Worm (Caenorhabditis elegans) whole organism, L3 larva: ENCODE measurements around the gene srh-145.

Experiments
- R02D3.7 ChIP-seq: fragments of 150-350 bp; optimal IDR thresholded peaks from 2 replicates; lab custom pipeline; 2014; ENCODE audit warnings: missing biosample characterization, missing genetic modification characterization
- ZK546.5 ChIP-seq: sonication (generic microtip); optimal IDR thresholded peaks from 2 replicates; lab custom pipeline; 2017; ENCODE audit warnings: missing biosample characterization, missing genetic modification characterization
- aly-2 ChIP-seq: fragments of 150-350 bp; optimal IDR thresholded peaks from 2 replicates; lab custom pipeline; 2014; ENCODE audit warnings: missing biosample characterization, missing genetic modification characterization
- ceh-16 ChIP-seq: sonication (generic microtip); optimal IDR thresholded peaks from 2 replicates; lab custom pipeline; 2017; ENCODE audit warnings: missing biosample characterization, missing genetic modification characterization
- ceh-28 ChIP-seq: fragments of 150-350 bp; optimal IDR thresholded peaks from 2 replicates; lab custom pipeline; 2014; ENCODE audit warnings: missing biosample characterization, missing genetic modification reagents, missing genetic modification characterization
- ceh-82 ChIP-seq: fragments of 150-350 bp; optimal IDR thresholded peaks from 2 replicates; lab custom pipeline; 2014; ENCODE audit warnings: missing biosample characterization, missing genetic modification characterization
- ceh-9 ChIP-seq: sonication (generic microtip); optimal IDR thresholded peaks from 2 replicates; lab custom pipeline; 2018; ENCODE audit warnings: missing biosample characterization, missing genetic modification characterization
- daf-12 ChIP-seq: fragments of 150-350 bp; optimal IDR thresholded peaks from 2 replicates; lab custom pipeline; 2014; ENCODE audit warnings: missing biosample characterization, missing genetic modification reagents, missing genetic modification characterization
- egl-27 ChIP-seq: sonication (generic microtip); optimal IDR thresholded peaks from 4 replicates; lab custom pipeline; 2017; ENCODE audit warnings: missing biosample characterization, missing genetic modification reagents, missing genetic modification characterization
- egl-5 ChIP-seq: fragments of 150-350 bp; optimal IDR thresholded peaks from 2 replicates; lab custom pipeline; 2017; ENCODE audit warnings: missing biosample characterization, missing genetic modification reagents, missing genetic modification characterization, inconsistent platforms
- elt-1 ChIP-seq: fragments of 150-350 bp; optimal IDR thresholded peaks from 2 replicates; lab custom pipeline; 2014; ENCODE audit warnings: missing biosample characterization, missing genetic modification characterization
- elt-2 ChIP-seq: sonication (generic microtip); optimal IDR thresholded peaks from 2 replicates; lab custom pipeline; 2016; ENCODE audit warnings: missing genetic modification reagents, mild to moderate bottlenecking, missing genetic modification characterization, missing compliant biosample characterization
- eor-1 ChIP-seq, 2 experiments: fragments of 150-350 bp; optimal IDR thresholded peaks; 2 replicates each; lab custom pipeline; 2014 to 2018; ENCODE audit warnings: missing biosample characterization in 2 of 2, missing genetic modification characterization in 2 of 2
- fkh-10 ChIP-seq: sonication (generic microtip); optimal IDR thresholded peaks from 2 replicates; lab custom pipeline; 2017; ENCODE audit warnings: missing biosample characterization, missing genetic modification reagents, missing genetic modification characterization
- fkh-2 ChIP-seq: fragments of 150-350 bp; optimal IDR thresholded peaks from 2 replicates; lab custom pipeline; 2014; ENCODE audit warnings: missing biosample characterization, missing genetic modification reagents, missing genetic modification characterization
- hmg-11 ChIP-seq: sonication (generic microtip); optimal IDR thresholded peaks from 2 replicates; lab custom pipeline; 2016; ENCODE audit warnings: missing genetic modification characterization, missing compliant biosample characterization
- jun-1 ChIP-seq: fragments of 150-350 bp; optimal IDR thresholded peaks from 2 replicates; lab custom pipeline; 2014; ENCODE audit warnings: missing biosample characterization, missing genetic modification reagents, missing genetic modification characterization
- lin-39 ChIP-seq: fragments of 150-350 bp; optimal IDR thresholded peaks from 2 replicates; lab custom pipeline; 2018; ENCODE audit warnings: missing biosample characterization, missing genetic modification reagents, missing genetic modification characterization
- lsy-12 ChIP-seq: sonication (generic microtip); optimal IDR thresholded peaks from 2 replicates; lab custom pipeline; 2016; ENCODE audit warnings: mild to moderate bottlenecking, missing genetic modification characterization, missing compliant biosample characterization
- mdl-1 ChIP-seq: fragments of 150-350 bp; optimal IDR thresholded peaks from 2 replicates; lab custom pipeline; 2014; ENCODE audit warnings: missing biosample characterization, missing genetic modification characterization
- mml-1 ChIP-seq: fragments of 150-350 bp; sonication (generic microtip); optimal IDR thresholded peaks from 3 replicates; lab custom pipeline; 2014; ENCODE audit warnings: missing biosample characterization, missing genetic modification characterization
- nfya-1 ChIP-seq: sonication (generic microtip); optimal IDR thresholded peaks from 2 replicates; lab custom pipeline; 2017; ENCODE audit warnings: missing genetic modification characterization, mild to moderate bottlenecking, missing compliant biosample characterization, antibody characterized with exemption, moderate library complexity; ENCODE audit not compliant: insufficient read depth
- nhr-11 ChIP-seq: fragments of 150-350 bp; optimal IDR thresholded peaks from 2 replicates; lab custom pipeline; 2014; ENCODE audit warnings: missing biosample characterization, missing genetic modification characterization
- nhr-12 ChIP-seq: fragments of 150-350 bp; optimal IDR thresholded peaks from 2 replicates; lab custom pipeline; 2014; ENCODE audit warnings: missing biosample characterization, missing genetic modification characterization
- nhr-23 ChIP-seq: fragments of 150-350 bp; optimal IDR thresholded peaks from 2 replicates; lab custom pipeline; 2014; ENCODE audit warnings: missing biosample characterization, missing genetic modification reagents, missing genetic modification characterization
- nhr-237 ChIP-seq: fragments of 150-350 bp; optimal IDR thresholded peaks from 2 replicates; lab custom pipeline; 2014; ENCODE audit warnings: missing biosample characterization, missing genetic modification characterization
- nhr-25 ChIP-seq: sonication (generic microtip); optimal IDR thresholded peaks from 2 replicates; lab custom pipeline; 2017; ENCODE audit warnings: missing biosample characterization, missing genetic modification characterization
- nhr-28 ChIP-seq: fragments of 150-350 bp; optimal IDR thresholded peaks from 2 replicates; lab custom pipeline; 2014; ENCODE audit warnings: missing biosample characterization, missing genetic modification characterization
- nhr-43 ChIP-seq: sonication (generic microtip); optimal IDR thresholded peaks from 2 replicates; lab custom pipeline; 2016; ENCODE audit warnings: mild to moderate bottlenecking, missing genetic modification characterization, missing compliant biosample characterization; ENCODE audit not compliant: poor library complexity, severe bottlenecking
- nhr-67 ChIP-seq: fragments of 150-350 bp; optimal IDR thresholded peaks from 2 replicates; lab custom pipeline; 2014; ENCODE audit warnings: missing biosample characterization, missing genetic modification characterization
- nhr-76 ChIP-seq: fragments of 150-350 bp; sonication (generic microtip); optimal IDR thresholded peaks from 5 replicates; lab custom pipeline; 2014; ENCODE audit warnings: missing biosample characterization, missing genetic modification characterization
- nhr-77 ChIP-seq: fragments of 150-350 bp; optimal IDR thresholded peaks from 2 replicates; lab custom pipeline; 2014; ENCODE audit warnings: missing biosample characterization, missing genetic modification characterization
- pha-4 ChIP-seq: fragments of 150-350 bp; optimal IDR thresholded peaks from 2 replicates; lab custom pipeline; 2014; ENCODE audit warnings: missing biosample characterization, missing genetic modification reagents, missing genetic modification characterization
- pqm-1 ChIP-seq: fragments of 150-350 bp; optimal IDR thresholded peaks from 2 replicates; lab custom pipeline; 2017; ENCODE audit warnings: missing biosample characterization, missing genetic modification characterization, inconsistent platforms
- sea-2 ChIP-seq: fragments of 150-350 bp; sonication (generic microtip); optimal IDR thresholded peaks from 4 replicates; lab custom pipeline; 2014; ENCODE audit warnings: missing biosample characterization, missing genetic modification reagents, missing genetic modification characterization
- skn-1 ChIP-seq: fragments of 150-350 bp; optimal IDR thresholded peaks from 2 replicates; lab custom pipeline; 2014; ENCODE audit warnings: missing biosample characterization, missing genetic modification characterization
- snpc-4 ChIP-seq: fragments of 150-350 bp; optimal IDR thresholded peaks from 2 replicates; lab custom pipeline; 2014; ENCODE audit warnings: missing biosample characterization, missing genetic modification characterization
- tbx-2 ChIP-seq: sonication (generic microtip); optimal IDR thresholded peaks from 2 replicates; lab custom pipeline; 2016; ENCODE audit warnings: mild to moderate bottlenecking, missing genetic modification characterization, missing compliant biosample characterization
- unc-39 ChIP-seq: sonication (generic microtip); optimal IDR thresholded peaks from 4 replicates; lab custom pipeline; 2017; ENCODE audit warnings: missing biosample characterization, missing genetic modification characterization
- unc-62 ChIP-seq: fragments of 150-350 bp; sonication (generic microtip); optimal IDR thresholded peaks from 4 replicates; lab custom pipeline; 2014; ENCODE audit warnings: missing biosample characterization, missing genetic modification reagents, missing genetic modification characterization
- zag-1 ChIP-seq: fragments of 150-350 bp; optimal IDR thresholded peaks from 2 replicates; lab custom pipeline; 2014; ENCODE audit warnings: missing biosample characterization, missing genetic modification characterization
- ztf-11 ChIP-seq: fragments of 150-350 bp; optimal IDR thresholded peaks from 2 replicates; lab custom pipeline; 2014; ENCODE audit warnings: missing biosample characterization, missing genetic modification characterization
- ztf-4 ChIP-seq: fragments of 150-350 bp; optimal IDR thresholded peaks from 2 replicates; lab custom pipeline; 2014; ENCODE audit warnings: missing biosample characterization, missing genetic modification characterization

The srh-145 gene

DNA sequence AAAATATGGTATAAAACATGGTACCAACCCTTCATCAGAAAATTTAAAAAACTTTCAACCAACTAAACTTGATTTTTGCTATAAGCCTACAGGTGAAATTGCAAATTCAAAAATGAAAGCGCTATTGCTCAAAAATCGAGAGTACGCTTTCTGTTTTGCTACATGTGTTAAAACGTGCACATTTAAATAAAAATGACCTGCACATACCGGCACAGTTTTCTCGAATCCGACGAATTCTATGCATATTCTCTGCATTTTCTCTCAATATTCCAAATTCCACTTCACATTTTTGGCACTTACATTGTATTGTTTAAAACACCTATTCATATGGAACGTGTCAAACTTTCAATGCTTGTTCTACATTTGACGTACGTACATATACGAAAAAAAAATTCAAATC is at the start of gene srh-145:
Gene srh-145 (plus strand): TSS at position 193 of the 400 bp plus-strand sequence.
- TF ChIP-seq nhr-77 (no peak), egl-5 (tag; lab: Kevin White, UChicago) (no peak), pha-4 (tag; lab: Kevin White, UChicago) (no peak), nhr-28 (tag; lab: Kevin White, UChicago) (no peak)

- no peak for TF ChIP-seq nhr-25 (tag; lab: Kevin White, UChicago)
- TF ChIP-seq nfya-1 (tag; lab: Kevin White, UChicago): peak; percentile 100
- no peak for TF ChIP-seq ceh-9 (tag; lab: Kevin White, UChicago)
- TF ChIP-seq, all 47 proteins: peak for 1
Observed at ce11 chrV:16361350-16361749, 49.2 kb upstream of the srh-145 start.

- TF ChIP-seq ceh-82 (tag; lab: Kevin White, UChicago): no peak
- no peak for TF ChIP-seq jun-1 (tag; lab: Kevin White, UChicago)
- no peak for TF ChIP-seq snpc-4 (tag; lab: Kevin White, UChicago)
- no peak for TF ChIP-seq lsy-12
- TF ChIP-seq mdl-1: no peak
- TF ChIP-seq elt-2 (tag; lab: Kevin White, UChicago): no peak
- no peak for TF ChIP-seq ztf-11 (tag; lab: Kevin White, UChicago)
- TF ChIP-seq tbx-2 (tag; lab: Kevin White, UChicago): no peak
- no peak for TF ChIP-seq sea-2 (GFP tag; lab: Kevin White, UChicago)
- no peak for TF ChIP-seq unc-39 (tag; lab: Kevin White, UChicago)
- TF ChIP-seq eor-1 (tag; optimal IDR thresholded peaks at IDR 0.05; lab: Kevin White, UChicago): no peak
- no peak for TF ChIP-seq ztf-4 (tag; lab: Kevin White, UChicago)
- no peak for TF ChIP-seq pha-4 (tag; lab: Kevin White, UChicago)
- no peak for TF ChIP-seq mml-1 (tag; lab: Kevin White, UChicago)
- no peak for TF ChIP-seq nhr-237
- TF ChIP-seq ceh-9 (tag; lab: Kevin White, UChicago): no peak
- no peak for TF ChIP-seq nhr-11 (tag; lab: Kevin White, UChicago)
- TF ChIP-seq aly-2 (tag; lab: Kevin White, UChicago): peak; percentile 46
- TF ChIP-seq hmg-11 (tag; lab: Kevin White, UChicago): peak; percentile 1
- no peak for TF ChIP-seq nhr-12
- TF ChIP-seq fkh-10: no peak
- peak; percentile 37 for TF ChIP-seq R02D3.7 (tag; lab: Kevin White, UChicago)
- TF ChIP-seq skn-1 (tag; lab: Kevin White, UChicago): no peak
- no peak for TF ChIP-seq zag-1 (tag; lab: Kevin White, UChicago)
Observed at ce11 chrV:16367575-16367974, 42.9 kb upstream of the srh-145 start, which contains the start of gene W08G11.3. W08G11.3 (plus strand) TSS chrV:16367681.

ce11 chrV:16368143-16368542 is 42.4 kb upstream of the srh-145 start:
- TF ChIP-seq ceh-16 (tag; lab: Kevin White, UChicago) (no peak), mml-1 (tag; lab: Kevin White, UChicago) (no peak), nhr-67 (no peak), lin-39 (tag; lab: Kevin White, UChicago) (no peak), egl-27 (tag; lab: Kevin White, UChicago) (no peak), eor-1 (tag; optimal IDR thresholded peaks at IDR 0.05; lab: Kevin White, UChicago) (no peak)

ce11 chrV:16370039-16370438 is 40.5 kb upstream of the srh-145 start:
- TF ChIP-seq hmg-11 (tag; lab: Kevin White, UChicago) (peak; percentile 83), pha-4 (tag; lab: Kevin White, UChicago) (peak; percentile 68), elt-2 (tag; lab: Kevin White, UChicago) (peak; percentile 71), ceh-28 (no peak), nhr-28 (tag; lab: Kevin White, UChicago) (no peak), nfya-1 (tag; lab: Kevin White, UChicago) (peak; percentile 64), tbx-2 (tag; lab: Kevin White, UChicago) (peak; percentile 63), ZK546.5 (tag; lab: Kevin White, UChicago) (no peak), lsy-12 (peak; percentile 71), ztf-4 (tag; lab: Kevin White, UChicago) (peak; percentile 21), sea-2 (GFP tag; lab: Kevin White, UChicago) (no peak), mml-1 (tag; lab: Kevin White, UChicago) (no peak), eor-1 (tag; optimal IDR thresholded peaks at IDR 0.05; lab: Kevin White, UChicago) (no peak), skn-1 (tag; lab: Kevin White, UChicago) (peak; percentile 65), pqm-1 (peak; percentile 25), lin-39 (tag; lab: Kevin White, UChicago) (peak; percentile 60), egl-27 (tag; lab: Kevin White, UChicago) (no peak), mdl-1 (no peak), nhr-23 (tag; lab: Kevin White, UChicago) (peak; percentile 2), fkh-2 (no peak), snpc-4 (tag; lab: Kevin White, UChicago) (peak; percentile 16), nhr-43 (peak; percentile 73), daf-12 (tag; lab: Kevin White, UChicago) (no peak), elt-1 (no peak), nhr-67 (no peak), nhr-76 (tag; lab: Kevin White, UChicago) (no peak), unc-62 (GFP tag; lab: Kevin White, UChicago) (no peak), jun-1 (tag; lab: Kevin White, UChicago) (peak; percentile 66), aly-2 (tag; lab: Kevin White, UChicago) (no peak), ceh-9 (tag; lab: Kevin White, UChicago) (no peak)
